Worm (Caenorhabditis elegans) whole organism, midembryonic: Measurements from ENCODE around the gene hsp-12.3.

Experiments used
- T22C8.4 ChIP-seq: fragments of 200-800 bp; sonication (Bioruptor generic); IDR thresholded peaks from 2 replicates; pipeline ENCODE4 v1.3.6; 2022; ENCODE audit warnings: missing genetic modification characterization, missing compliant biosample characterization
- cog-1 ChIP-seq: sonication (generic microtip); optimal IDR thresholded peaks from 2 replicates; lab custom pipeline; 2016; ENCODE audit warnings: missing genetic modification characterization, missing compliant biosample characterization
- flt-1 ChIP-seq: fragments of 200-800 bp; sonication (Bioruptor generic); IDR thresholded peaks from 2 replicates; pipeline ENCODE4 v1.3.6; 2022; ENCODE audit warnings: missing genetic modification characterization, missing compliant biosample characterization
- klf-2 ChIP-seq: fragments of 200-800 bp; sonication (Bioruptor generic); conservative IDR thresholded peaks from 2 replicates; pipeline ENCODE4 v1.3.6; 2022; ENCODE audit warnings: missing genetic modification reagents, missing genetic modification characterization, missing compliant biosample characterization
- med-1 ChIP-seq: sonication (generic microtip); optimal IDR thresholded peaks from 2 replicates; lab custom pipeline; 2017; ENCODE audit warnings: missing genetic modification characterization, mild to moderate bottlenecking, missing compliant biosample characterization, antibody characterized with exemption, missing genetic modification reagents; ENCODE audit not compliant: insufficient read depth
- ref-1 ChIP-seq: fragments of 200-800 bp; sonication (Bioruptor generic); conservative IDR thresholded peaks from 2 replicates; pipeline ENCODE4 v1.3.6; 2022; ENCODE audit warnings: missing genetic modification reagents, missing genetic modification characterization, missing compliant biosample characterization
- tab-1 ChIP-seq: fragments of 200-800 bp; sonication (Bioruptor generic); IDR thresholded peaks from 2 replicates; pipeline ENCODE4 v1.3.6; 2022; ENCODE audit warnings: missing genetic modification characterization, missing compliant biosample characterization
- ztf-23 ChIP-seq: fragments of 200-800 bp; sonication (Bioruptor generic); IDR thresholded peaks from 2 replicates; pipeline ENCODE4 v1.3.6; 2022; ENCODE audit warnings: missing genetic modification reagents, missing genetic modification characterization, missing compliant biosample characterization
- ztf-29 ChIP-seq: fragments of 200-800 bp; sonication (Bioruptor generic); IDR thresholded peaks from 2 replicates; pipeline ENCODE4 v1.3.6; 2022; ENCODE audit warnings: missing genetic modification reagents, missing genetic modification characterization, missing compliant biosample characterization

The hsp-12.3 gene

ce11 chrIV:9459224-9459781, 14.0 kb upstream of the hsp-12.3 start, which contains the start of gene copb-2:
Gene copb-2 (plus strand): TSS chrIV:9459731.
- TF ChIP-seq med-1 (GFP tag; lab: Kevin White, UChicago) (no peak), ztf-29 (GFP tag; lab: Robert Waterston, UW) (no peak), klf-2 (GFP tag; lab: Robert Waterston, UW) (no peak), tab-1 (GFP tag; lab: Robert Waterston, UW) (no peak), flt-1 (no peak), T22C8.4 (GFP tag; lab: Robert Waterston, UW) (no peak), ztf-23 (GFP tag; lab: Robert Waterston, UW) (no peak), ref-1 (GFP tag; lab: Robert Waterston, UW) (no peak), cog-1 (no peak)

DNA sequence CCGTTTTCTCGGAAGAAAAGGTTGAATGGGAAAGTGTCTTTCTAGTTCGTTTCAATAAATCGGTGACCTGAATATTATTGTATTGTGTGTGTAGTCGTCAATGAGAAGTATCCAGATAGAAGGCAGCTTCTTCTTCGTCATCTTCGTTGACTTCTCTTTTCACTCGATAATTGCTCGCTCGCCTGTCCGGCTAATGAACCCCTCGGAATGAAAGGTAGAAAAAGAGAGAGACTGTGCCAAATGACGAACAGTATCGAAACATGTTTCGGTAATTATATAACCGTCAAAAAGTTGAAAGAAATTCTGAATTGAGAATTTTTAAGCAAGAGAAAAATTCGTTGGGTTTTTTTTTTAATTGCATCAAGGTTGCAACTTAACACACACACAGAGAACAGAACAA, 12.1 kb upstream of the hsp-12.3 start, which contains the start of gene cutl-17:
Gene cutl-17, minus strand, starts transcription at position 101 of the 400 bp plus-strand sequence.
- TF ChIP-seq ref-1 (GFP tag; lab: Robert Waterston, UW) (no peak), ztf-23 (GFP tag; lab: Robert Waterston, UW) (no peak), klf-2 (GFP tag; lab: Robert Waterston, UW) (no peak), T22C8.4 (GFP tag; lab: Robert Waterston, UW) (no peak), ztf-29 (GFP tag; lab: Robert Waterston, UW) (no peak), tab-1 (GFP tag; lab: Robert Waterston, UW) (no peak), med-1 (GFP tag; lab: Kevin White, UChicago) (no peak), cog-1 (no peak), flt-1 (no peak)

- TF ChIP-seq med-1 (GFP tag; lab: Kevin White, UChicago) (no peak), tab-1 (GFP tag; lab: Robert Waterston, UW) (no peak), ref-1 (GFP tag; lab: Robert Waterston, UW) (no peak), flt-1 (no peak), ztf-29 (GFP tag; lab: Robert Waterston, UW) (no peak), cog-1 (no peak), ztf-23 (GFP tag; lab: Robert Waterston, UW) (no peak)
Measured at ce11 chrIV:9451816-9452215, 6.5 kb upstream of the hsp-12.3 start.

DNA sequence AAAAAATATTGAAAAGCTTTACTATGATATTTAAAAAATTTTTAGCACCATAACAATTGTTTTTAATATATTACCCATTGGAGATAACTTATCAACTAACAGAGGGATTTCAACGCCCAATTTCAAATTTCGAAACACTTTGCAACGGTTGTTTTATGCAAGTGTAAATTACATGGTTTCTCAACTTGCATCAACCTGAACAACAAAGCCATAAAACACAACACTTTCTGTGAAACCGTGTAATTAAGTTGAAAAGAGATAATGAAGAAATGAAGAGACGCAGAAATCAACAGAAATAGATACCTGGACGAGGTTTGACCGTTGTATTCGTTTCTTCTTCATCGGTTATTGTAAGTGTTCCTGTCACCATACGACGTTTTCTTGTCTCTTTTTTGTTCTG, 5.1 kb upstream of the hsp-12.3 start, which contains the start of gene cpin-1:
Gene cpin-1, plus strand, starts transcription at position 301 of the 400 bp plus-strand sequence.
- TF ChIP-seq ztf-29 (GFP tag; lab: Robert Waterston, UW): no peak
- no peak for TF ChIP-seq med-1 (GFP tag; lab: Kevin White, UChicago)
- TF ChIP-seq ztf-23 (GFP tag; lab: Robert Waterston, UW): no peak
- TF ChIP-seq cog-1: no peak
- no peak for TF ChIP-seq klf-2 (GFP tag; lab: Robert Waterston, UW)
- no peak for TF ChIP-seq T22C8.4 (GFP tag; lab: Robert Waterston, UW)

- no peak for TF ChIP-seq T22C8.4 (GFP tag; lab: Robert Waterston, UW)
- no peak for TF ChIP-seq klf-2 (GFP tag; lab: Robert Waterston, UW)
- no peak for TF ChIP-seq ztf-29 (GFP tag; lab: Robert Waterston, UW)
- no peak for TF ChIP-seq ref-1 (GFP tag; lab: Robert Waterston, UW)
- no peak for TF ChIP-seq flt-1
- no peak for TF ChIP-seq cog-1
- no peak for TF ChIP-seq tab-1 (GFP tag; lab: Robert Waterston, UW)
- TF ChIP-seq ztf-23 (GFP tag; lab: Robert Waterston, UW): no peak
- TF ChIP-seq med-1 (GFP tag; lab: Kevin White, UChicago): no peak
Measured at ce11 chrIV:9447209-9447608, 1.9 kb upstream of the hsp-12.3 start, which contains the start of gene hsp-12.6. Gene hsp-12.6 (minus strand): TSS chrIV:9447228.

ce11 chrIV:9444417-9445026, 785 bp downstream of the hsp-12.3 start:
- TF ChIP-seq klf-2 (GFP tag; lab: Robert Waterston, UW) (no peak), cog-1 (peak; percentile 76), flt-1 (peak; percentile 78; the same call in 1 of the 2 replicates), T22C8.4 (GFP tag; lab: Robert Waterston, UW) (no peak), ztf-29 (GFP tag; lab: Robert Waterston, UW) (no peak), ztf-23 (GFP tag; lab: Robert Waterston, UW) (0 out of 2 replicates have a peak, but pooled peaks have one; percentile 10), med-1 (GFP tag; lab: Kevin White, UChicago) (no peak)

DNA sequence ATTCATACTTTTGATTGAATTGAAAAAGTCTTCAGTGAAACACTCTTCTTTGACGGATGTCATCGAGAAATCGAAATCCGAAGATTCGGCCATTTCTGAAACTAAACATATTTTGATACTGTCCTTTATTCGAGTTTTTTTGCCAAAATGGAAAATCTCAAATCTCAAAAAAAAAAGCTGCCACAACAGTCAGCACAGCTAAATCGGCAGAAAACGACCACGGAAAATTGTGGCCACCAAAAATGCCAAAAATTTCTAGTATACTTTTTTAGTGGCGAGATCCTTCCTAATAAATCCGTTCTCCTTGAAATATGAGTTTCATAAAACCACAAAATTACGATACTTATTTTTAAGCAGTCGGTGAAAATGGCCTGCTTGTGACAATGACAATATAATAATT, 1.4 kb downstream of the hsp-12.3 start, which contains the start of gene F38E11.9:
Gene F38E11.9, minus strand, starts transcription at position 101 of the 400 bp plus-strand sequence.
- TF ChIP-seq ztf-23 (GFP tag; lab: Robert Waterston, UW) (no peak), med-1 (GFP tag; lab: Kevin White, UChicago) (no peak), cog-1 (no peak), ref-1 (GFP tag; lab: Robert Waterston, UW) (no peak), flt-1 (no peak), tab-1 (GFP tag; lab: Robert Waterston, UW) (no peak), T22C8.4 (GFP tag; lab: Robert Waterston, UW) (no peak), ztf-29 (GFP tag; lab: Robert Waterston, UW) (no peak), klf-2 (GFP tag; lab: Robert Waterston, UW) (no peak)

ce11 chrIV:9442106-9442532, 3.2 kb downstream of the hsp-12.3 start:
- TF ChIP-seq T22C8.4 (GFP tag; lab: Robert Waterston, UW) (no peak), klf-2 (GFP tag; lab: Robert Waterston, UW) (0 out of 2 replicates have a peak, but pooled peaks have one; percentile 21)

DNA sequence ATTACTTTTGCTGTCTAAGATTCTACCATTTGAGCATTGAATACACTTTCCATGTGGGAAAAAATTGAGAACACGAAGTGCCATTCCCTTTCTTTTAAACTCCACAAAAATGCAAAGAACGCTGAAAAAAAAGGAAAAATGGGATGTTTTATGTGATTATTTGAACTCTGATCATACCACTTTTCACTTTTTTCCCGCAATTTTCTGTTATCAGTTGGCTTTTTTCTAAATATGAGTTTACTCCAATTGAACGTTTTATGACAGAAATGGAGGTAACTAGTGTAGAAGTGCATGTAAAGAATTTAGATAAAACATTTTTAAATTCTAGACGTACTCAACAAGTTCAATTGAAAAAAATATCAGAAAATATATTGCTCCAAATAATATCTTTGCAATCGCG, 3.9 kb downstream of the hsp-12.3 start:
- TF ChIP-seq tab-1 (GFP tag; lab: Robert Waterston, UW) (no peak), T22C8.4 (GFP tag; lab: Robert Waterston, UW) (no peak), ztf-29 (GFP tag; lab: Robert Waterston, UW) (no peak), med-1 (GFP tag; lab: Kevin White, UChicago) (no peak), ref-1 (GFP tag; lab: Robert Waterston, UW) (no peak)
